Worm (Caenorhabditis elegans) whole organism, young adult: ENCODE results near the gene aps-2.

ENCODE experiments used
- B0019.2 ChIP-seq: fragments of 200-800 bp; sonication (Bioruptor generic); conservative IDR thresholded peaks from 2 replicates; pipeline ENCODE4 v1.3.6; 2022; ENCODE audit warnings: missing genetic modification reagents, missing genetic modification characterization, missing compliant biosample characterization
- B0336.3 ChIP-seq: fragments of 200-800 bp; sonication (Bioruptor generic); IDR thresholded peaks from 2 replicates; pipeline ENCODE4 v1.3.6; 2022; ENCODE audit warnings: missing genetic modification characterization, missing compliant biosample characterization
- C06A6.2 ChIP-seq: fragments of 200-800 bp; sonication (Bioruptor generic); conservative IDR thresholded peaks from 2 replicates; pipeline ENCODE4 v1.3.6; 2022; ENCODE audit warnings: missing genetic modification characterization, missing compliant biosample characterization
- C17E4.6 ChIP-seq: fragments of 200-800 bp; sonication (Bioruptor generic); IDR thresholded peaks from 2 replicates; pipeline ENCODE4 v1.3.6; 2022; ENCODE audit warnings: missing genetic modification reagents, missing genetic modification characterization, missing compliant biosample characterization
- D2030.7 ChIP-seq: fragments of 200-800 bp; sonication (Bioruptor generic); IDR thresholded peaks from 2 replicates; pipeline ENCODE4 v1.3.6; 2022; ENCODE audit warnings: missing genetic modification reagents, missing genetic modification characterization, missing compliant biosample characterization
- F23B12.7 ChIP-seq: sonication (generic microtip); optimal IDR thresholded peaks from 2 replicates; lab custom pipeline; 2017; ENCODE audit warnings: missing genetic modification characterization, mild to moderate bottlenecking, missing compliant biosample characterization, antibody characterized with exemption, moderate library complexity; ENCODE audit not compliant: insufficient read depth
- F33H1.4 ChIP-seq: fragments of 200-800 bp; sonication (Bioruptor generic); IDR thresholded peaks from 2 replicates; pipeline ENCODE4 v1.3.6; 2022; ENCODE audit warnings: missing genetic modification reagents, missing genetic modification characterization, missing compliant biosample characterization
- F39B2.1 ChIP-seq: fragments of 200-800 bp; sonication (Bioruptor generic); IDR thresholded peaks from 2 replicates; pipeline ENCODE4 v1.3.6; 2022; ENCODE audit warnings: missing genetic modification reagents, missing genetic modification characterization, missing compliant biosample characterization
- F49E8.2 ChIP-seq: sonication (generic microtip); optimal IDR thresholded peaks from 3 replicates; lab custom pipeline; 2017; ENCODE audit warnings: missing genetic modification characterization, mild to moderate bottlenecking, missing compliant biosample characterization, antibody characterized with exemption, moderate library complexity; ENCODE audit not compliant: insufficient read depth
- F52B5.7 ChIP-seq: sonication (generic microtip); optimal IDR thresholded peaks from 2 replicates; lab custom pipeline; 2016; ENCODE audit warnings: mild to moderate bottlenecking, missing genetic modification characterization, missing compliant biosample characterization
- T07F8.4 ChIP-seq: sonication (generic microtip); optimal IDR thresholded peaks from 2 replicates; lab custom pipeline; 2016; ENCODE audit warnings: mild to moderate bottlenecking, missing genetic modification characterization, moderate library complexity, missing compliant biosample characterization
- Y53G8AR.9 ChIP-seq: fragments of 200-800 bp; sonication (Bioruptor generic); conservative IDR thresholded peaks from 2 replicates; pipeline ENCODE4 v1.3.6; 2022; ENCODE audit warnings: missing genetic modification reagents, missing genetic modification characterization, missing compliant biosample characterization
- Y95B8A.8 ChIP-seq: fragments of 200-800 bp; sonication (Bioruptor generic); IDR thresholded peaks from 2 replicates; pipeline ENCODE4 v1.3.6; 2022; ENCODE audit warnings: missing genetic modification reagents, missing genetic modification characterization, missing compliant biosample characterization
- ZK185.1 ChIP-seq: sonication (generic microtip); optimal IDR thresholded peaks from 2 replicates; lab custom pipeline; 2016; ENCODE audit warnings: mild to moderate bottlenecking, missing genetic modification characterization, missing compliant biosample characterization; ENCODE audit not compliant: poor library complexity, severe bottlenecking
- athp-1 ChIP-seq: sonication (generic microtip); optimal IDR thresholded peaks from 2 replicates; lab custom pipeline; 2017; ENCODE audit warnings: mild to moderate bottlenecking, missing genetic modification characterization, missing compliant biosample characterization
- attf-5 ChIP-seq: fragments of 200-800 bp; sonication (Bioruptor generic); optimal IDR thresholded peaks from 2 replicates; lab custom pipeline; 2018; ENCODE audit warnings: mild to moderate bottlenecking, missing genetic modification characterization, missing compliant biosample characterization
- attf-6 ChIP-seq: fragments of 200-800 bp; sonication (Bioruptor generic); IDR thresholded peaks from 2 replicates; pipeline ENCODE4 v1.3.6; 2022; ENCODE audit warnings: missing genetic modification reagents, missing genetic modification characterization, missing compliant biosample characterization
- ceh-100 ChIP-seq: fragments of 200-800 bp; sonication (Bioruptor generic); IDR thresholded peaks from 2 replicates; pipeline ENCODE4 v1.3.6; 2022; ENCODE audit warnings: missing genetic modification reagents, missing genetic modification characterization, missing compliant biosample characterization
- ceh-58 ChIP-seq: fragments of 200-800 bp; sonication (Bioruptor generic); IDR thresholded peaks from 2 replicates; pipeline ENCODE4 v1.3.6; 2022; ENCODE audit warnings: missing genetic modification characterization, missing compliant biosample characterization
- ceh-91 ChIP-seq: fragments of 200-800 bp; sonication (Bioruptor generic); IDR thresholded peaks from 2 replicates; pipeline ENCODE4 v1.3.6; 2022; ENCODE audit warnings: missing genetic modification reagents, missing genetic modification characterization, missing compliant biosample characterization
- egl-18 ChIP-seq: fragments of 200-800 bp; sonication (Bioruptor generic); IDR thresholded peaks from 2 replicates; pipeline ENCODE4 v1.3.6; 2022; ENCODE audit warnings: missing genetic modification reagents, missing genetic modification characterization, missing compliant biosample characterization
- egl-44 ChIP-seq: fragments of 200-800 bp; sonication (Bioruptor generic); IDR thresholded peaks from 2 replicates; pipeline ENCODE4 v1.3.6; 2022; ENCODE audit warnings: missing genetic modification reagents, missing genetic modification characterization, missing compliant biosample characterization
- egrh-3 ChIP-seq: fragments of 200-800 bp; sonication (Bioruptor generic); IDR thresholded peaks from 2 replicates; pipeline ENCODE4 v1.3.6; 2022; ENCODE audit warnings: missing genetic modification reagents, missing genetic modification characterization, missing compliant biosample characterization
- ekl-4 ChIP-seq: fragments of 200-800 bp; sonication (Bioruptor generic); IDR thresholded peaks from 2 replicates; pipeline ENCODE4 v1.3.6; 2022; ENCODE audit warnings: missing genetic modification reagents, missing genetic modification characterization, missing compliant biosample characterization
- hlh-26 ChIP-seq: fragments of 200-800 bp; sonication (Bioruptor generic); conservative IDR thresholded peaks from 2 replicates; pipeline ENCODE4 v1.3.6; 2022; ENCODE audit warnings: missing genetic modification reagents, missing genetic modification characterization, missing compliant biosample characterization
- hmg-1.2 ChIP-seq: fragments of 200-800 bp; sonication (Bioruptor generic); IDR thresholded peaks from 2 replicates; pipeline ENCODE4 v1.3.6; 2022; ENCODE audit warnings: missing genetic modification reagents, missing genetic modification characterization, missing compliant biosample characterization
- lag-1 ChIP-seq: fragments of 200-800 bp; sonication (Bioruptor generic); IDR thresholded peaks from 2 replicates; pipeline ENCODE4 v1.3.6; 2022; ENCODE audit warnings: missing genetic modification reagents, missing genetic modification characterization, missing compliant biosample characterization
- let-607 ChIP-seq, 2 experiments: fragments of 200-800 bp in 1 of 2; sonication (Bioruptor generic) in 1 of 2; sonication (generic microtip) in 1 of 2; optimal IDR thresholded peaks; 2 replicates each; lab custom pipeline; 2016 to 2018; ENCODE audit warnings: mild to moderate bottlenecking in 2 of 2, missing compliant biosample characterization in 2 of 2, missing genetic modification characterization in 2 of 2, moderate library complexity in 2 of 2, missing genotype in 1 of 2
- lin-26 ChIP-seq: fragments of 200-800 bp; sonication (Bioruptor generic); IDR thresholded peaks from 2 replicates; pipeline ENCODE4 v1.3.6; 2022; ENCODE audit warnings: missing genetic modification reagents, missing genetic modification characterization, missing compliant biosample characterization
- lin-40 ChIP-seq: sonication (generic microtip); optimal IDR thresholded peaks from 2 replicates; lab custom pipeline; 2016; ENCODE audit warnings: missing genetic modification characterization, mild to moderate bottlenecking, missing compliant biosample characterization, missing genotype, missing genetic modification reagents
- lir-1 ChIP-seq: fragments of 200-800 bp; sonication (Bioruptor generic); conservative IDR thresholded peaks from 2 replicates; pipeline ENCODE4 v1.3.6; 2022; ENCODE audit warnings: missing genetic modification reagents, missing genetic modification characterization, missing compliant biosample characterization
- lsl-1 ChIP-seq: fragments of 200-800 bp; sonication (Bioruptor generic); optimal IDR thresholded peaks from 2 replicates; lab custom pipeline; 2018; ENCODE audit warnings: mild to moderate bottlenecking, missing genetic modification characterization, moderate library complexity, missing compliant biosample characterization
- madf-6 ChIP-seq: fragments of 200-800 bp; sonication (Bioruptor generic); IDR thresholded peaks from 2 replicates; pipeline ENCODE4 v1.3.6; 2022; ENCODE audit warnings: missing genetic modification reagents, missing genetic modification characterization, missing compliant biosample characterization
- nhr-179 ChIP-seq: sonication (generic microtip); optimal IDR thresholded peaks from 2 replicates; lab custom pipeline; 2016; ENCODE audit warnings: mild to moderate bottlenecking, missing genetic modification characterization, missing compliant biosample characterization
- nhr-80 ChIP-seq: sonication (generic microtip); optimal IDR thresholded peaks from 2 replicates; lab custom pipeline; 2016; ENCODE audit warnings: missing genetic modification characterization, missing compliant biosample characterization
- pha-4 ChIP-seq: fragments of 150-350 bp; sonication (generic microtip); optimal IDR thresholded peaks from 2 replicates; lab custom pipeline; 2014; ENCODE audit warnings: missing biosample characterization, missing genetic modification reagents, missing genetic modification characterization
- rpc-1 ChIP-seq, 2 experiments: fragments of 150-350 bp in 1 of 2; sonication (generic microtip) in 1 of 2; optimal IDR thresholded peaks; 2 replicates each; lab custom pipeline; 2014 to 2018; ENCODE audit warnings: missing biosample characterization in 1 of 2, missing genetic modification characterization in 1 of 2, missing genetic modification reagents in 1 of 2, missing genotype in 1 of 2
- snpc-4 ChIP-seq, 5 experiments: fragments of 150-350 bp in 1 of 5; sonication (generic microtip) in 4 of 5; optimal IDR thresholded peaks; 2 replicates each; lab custom pipeline; 2014 to 2018; ENCODE audit warnings: missing genetic modification characterization in 5 of 5, missing biosample characterization in 3 of 5, antibody characterized with exemption in 2 of 5, mild to moderate bottlenecking in 2 of 5, missing compliant biosample characterization in 2 of 5, missing genotype in 2 of 5, moderate library complexity in 2 of 5, missing genetic modification reagents in 1 of 5
- ztf-18 ChIP-seq: sonication (generic microtip); optimal IDR thresholded peaks from 2 replicates; lab custom pipeline; 2016; ENCODE audit warnings: missing genotype, mild to moderate bottlenecking, missing genetic modification characterization, missing compliant biosample characterization
- ztf-28 ChIP-seq: fragments of 200-800 bp; sonication (Bioruptor generic); IDR thresholded peaks from 2 replicates; pipeline ENCODE4 v1.3.6; 2022; ENCODE audit warnings: missing genetic modification reagents, missing genetic modification characterization, missing compliant biosample characterization
- ztf-6 ChIP-seq: fragments of 200-800 bp; sonication (Bioruptor generic); IDR thresholded peaks from 2 replicates; pipeline ENCODE4 v1.3.6; 2022; ENCODE audit warnings: missing genetic modification reagents, missing genetic modification characterization, missing compliant biosample characterization

Gene aps-2

ce11 chrX:4437555-4437954 is 20.5 kb upstream of the aps-2 start, which contains the start of gene cest-26:
TSS of gene cest-26 (minus strand) at chrX:4437655.
- no peak for TF ChIP-seq egrh-3 (GFP tag; lab: Robert Waterston, UW)
- TF ChIP-seq nhr-80 (tag; lab: Kevin White, UChicago): peak; percentile 29
- TF ChIP-seq lsl-1 (GFP tag; lab: Kevin White, UChicago): no peak

ce11 chrX:4438823-4439222 is 19.2 kb upstream of the aps-2 start:
- TF ChIP-seq Y95B8A.8 (GFP tag; lab: Robert Waterston, UW) (no peak), D2030.7 (GFP tag; lab: Robert Waterston, UW) (no peak), rpc-1 (optimal IDR thresholded peaks at IDR 0.05; lab: Kevin White, UChicago) (no peak), rpc-1 (tag; optimal IDR thresholded peaks at IDR 0.05; lab: Kevin White, UChicago) (no peak), B0019.2 (no peak), hmg-1.2 (no peak)
- TF ChIP-seq, all 124 proteins: peak for 0

ce11 chrX:4439616-4440015 is 18.5 kb upstream of the aps-2 start:
- no peak for TF ChIP-seq ztf-28 (GFP tag; lab: Robert Waterston, UW)
- no peak for TF ChIP-seq ceh-91 (GFP tag; lab: Robert Waterston, UW)
- no peak for TF ChIP-seq hlh-26 (GFP tag; lab: Robert Waterston, UW)
- TF ChIP-seq lir-1 (GFP tag; lab: Robert Waterston, UW): no peak
- TF ChIP-seq ekl-4 (GFP tag; lab: Robert Waterston, UW): no peak
- no peak for TF ChIP-seq attf-5 (GFP tag; lab: Kevin White, UChicago)
- TF ChIP-seq snpc-4 (GFP tag; optimal IDR thresholded peaks at IDR 0.05; lab: Kevin White, UChicago): no peak
- TF ChIP-seq snpc-4 (tag; optimal IDR thresholded peaks at IDR 0.05; lab: Kevin White, UChicago): no peak
- TF ChIP-seq egl-44 (GFP tag; lab: Robert Waterston, UW): no peak
- no peak for TF ChIP-seq let-607 (tag; optimal IDR thresholded peaks at IDR 0.05; lab: Kevin White, UChicago)

ce11 chrX:4440641-4441040 is 17.4 kb upstream of the aps-2 start, which contains the start of gene F15A8.1:
TSS of gene F15A8.1 (plus strand) at chrX:4440941.
- TF ChIP-seq F23B12.7 (tag; lab: Kevin White, UChicago): no peak
- TF ChIP-seq lin-40: no peak
- no peak for TF ChIP-seq F33H1.4 (GFP tag; lab: Robert Waterston, UW)
- no peak for TF ChIP-seq egl-18 (GFP tag; lab: Robert Waterston, UW)
- no peak for TF ChIP-seq C06A6.2
- no peak for TF ChIP-seq B0019.2
- TF ChIP-seq madf-6 (GFP tag; lab: Robert Waterston, UW): no peak
- no peak for TF ChIP-seq F52B5.7 (tag; lab: Kevin White, UChicago)
- no peak for TF ChIP-seq B0336.3 (GFP tag; lab: Robert Waterston, UW)
- no peak for TF ChIP-seq ZK185.1 (tag; lab: Kevin White, UChicago)
- TF ChIP-seq nhr-179 (tag; lab: Kevin White, UChicago): no peak
- no peak for TF ChIP-seq ceh-58 (GFP tag; lab: Robert Waterston, UW)
- no peak for TF ChIP-seq T07F8.4 (tag; lab: Kevin White, UChicago)
- no peak for TF ChIP-seq lag-1 (GFP tag; lab: Robert Waterston, UW)
- TF ChIP-seq rpc-1 (optimal IDR thresholded peaks at IDR 0.05; lab: Kevin White, UChicago): no peak
- TF ChIP-seq rpc-1 (tag; optimal IDR thresholded peaks at IDR 0.05; lab: Kevin White, UChicago): no peak

ce11 chrX:4444073-4444472 is 14.0 kb upstream of the aps-2 start:
- TF ChIP-seq ztf-6: no peak
- no peak for TF ChIP-seq pha-4 (tag; lab: Kevin White, UChicago)
- TF ChIP-seq attf-5 (GFP tag; lab: Kevin White, UChicago): peak; percentile 7
- TF ChIP-seq F39B2.1 (GFP tag; lab: Robert Waterston, UW): no peak
- TF ChIP-seq ztf-18 (tag; lab: Kevin White, UChicago): peak; percentile 48
- peak; percentile 85 for TF ChIP-seq lin-26
- no peak for TF ChIP-seq Y53G8AR.9 (GFP tag; lab: Robert Waterston, UW)
- 0 out of 2 replicates have a peak, but pooled peaks have one; percentile 21 for TF ChIP-seq attf-6
- peak; percentile 73 for TF ChIP-seq ZK185.1 (tag; lab: Kevin White, UChicago)
- no peak for TF ChIP-seq C17E4.6 (GFP tag; lab: Robert Waterston, UW)
- TF ChIP-seq F49E8.2 (tag; lab: Kevin White, UChicago): peak; percentile 25
- TF ChIP-seq athp-1 (tag; lab: Kevin White, UChicago): peak; percentile 21
- 0 out of 2 replicates have a peak, but pooled peaks have one; percentile 33 for TF ChIP-seq ceh-100 (GFP tag; lab: Robert Waterston, UW)
